Worm (Caenorhabditis elegans): ENCODE measurements around the gene der-2.

- TF ChIP-seq lin-13 (tag; optimal IDR thresholded peaks at IDR 0.05) (no peak), unc-62 (GFP tag; optimal IDR thresholded peaks at IDR 0.05) (no peak), nhr-237 (tag; optimal IDR thresholded peaks at IDR 0.05) (no peak), blmp-1 (tag; optimal IDR thresholded peaks at IDR 0.05) (no peak), nhr-76 (tag; optimal IDR thresholded peaks at IDR 0.05) (no peak), pha-4 (tag; optimal IDR thresholded peaks at IDR 0.05) (no peak), sptf-1 (tag; optimal IDR thresholded peaks at IDR 0.05) (peak; percentile 41), ztf-11 (tag; optimal IDR thresholded peaks at IDR 0.05) (no peak), snpc-4 (tag; optimal IDR thresholded peaks at IDR 0.05) (no peak), elt-3 (tag; optimal IDR thresholded peaks at IDR 0.05) (no peak), tbx-8 (GFP tag; optimal IDR thresholded peaks at IDR 0.05) (no peak)
Observed at ce11 chrIII:7181822-7182221, 41.1 kb downstream of the der-2 start, which contains the start of gene epg-4.
